Worm (Caenorhabditis elegans) whole organism, L4 larva: ENCODE data around the gene pmp-3.

Source experiments
- F10B5.3 ChIP-seq: sonication (generic microtip); optimal IDR thresholded peaks from 2 replicates; lab custom pipeline; 2016; ENCODE audit warnings: mild to moderate bottlenecking, missing genetic modification characterization, missing compliant biosample characterization
- F44E2.7 ChIP-seq: fragments of 200-800 bp; sonication (Bioruptor generic); IDR thresholded peaks from 2 replicates; pipeline ENCODE4 v2.1.2; 2022; ENCODE audit warnings: missing genetic modification characterization, missing compliant biosample characterization
- T20F7.1 ChIP-seq: fragments of 200-800 bp; sonication (Bioruptor generic); optimal IDR thresholded peaks from 2 replicates; lab custom pipeline; 2018; ENCODE audit warnings: mild to moderate bottlenecking, missing genetic modification characterization, missing compliant biosample characterization
- Y48G9A.11 ChIP-seq: fragments of 200-800 bp; sonication (Bioruptor generic); IDR thresholded peaks from 2 replicates; pipeline ENCODE4 v1.3.6; 2022; ENCODE audit warnings: missing genetic modification reagents, missing genetic modification characterization, missing compliant biosample characterization
- ZK546.5 ChIP-seq, 2 experiments: sonication (generic microtip); optimal IDR thresholded peaks; 2 replicates each; lab custom pipeline; 2017; ENCODE audit warnings: missing biosample characterization in 2 of 2, missing genetic modification characterization in 2 of 2
- aha-1 ChIP-seq: fragments of 150-350 bp; peaks from one replicate; lab custom pipeline; 2014; ENCODE audit warnings: missing biosample characterization, missing genetic modification characterization
- arid-1 ChIP-seq: fragments of 200-800 bp; sonication (Bioruptor generic); conservative IDR thresholded peaks from 2 replicates; pipeline ENCODE4 v1.3.6; 2022; ENCODE audit warnings: missing genetic modification reagents, missing genetic modification characterization, missing compliant biosample characterization
- ceh-44 ChIP-seq: fragments of 200-800 bp; sonication (Bioruptor generic); IDR thresholded peaks from 2 replicates; pipeline ENCODE4 v1.3.6; 2022; ENCODE audit warnings: missing genetic modification reagents, missing genetic modification characterization, missing compliant biosample characterization
- ceh-82 ChIP-seq: sonication (generic microtip); optimal IDR thresholded peaks from 2 replicates; lab custom pipeline; 2017; ENCODE audit warnings: missing biosample characterization, missing genetic modification characterization
- cey-2 ChIP-seq: sonication (generic microtip); optimal IDR thresholded peaks from 3 replicates; lab custom pipeline; 2017; ENCODE audit warnings: missing genetic modification characterization, mild to moderate bottlenecking, missing compliant biosample characterization, antibody characterized with exemption, borderline replicate concordance; ENCODE audit not compliant: insufficient read depth
- ctbp-1 ChIP-seq: fragments of 200-800 bp; sonication (Bioruptor generic); IDR thresholded peaks from 2 replicates; pipeline ENCODE4 v1.3.6; 2022; ENCODE audit warnings: missing genetic modification reagents, missing genetic modification characterization, missing compliant biosample characterization
- daf-12 ChIP-seq: fragments of 150-350 bp; optimal IDR thresholded peaks from 2 replicates; lab custom pipeline; 2014; ENCODE audit warnings: missing biosample characterization, missing genetic modification reagents, missing genetic modification characterization
- daf-16 ChIP-seq, 3 experiments: sonication (generic microtip); optimal IDR thresholded peaks; 2 replicates each; lab custom pipeline; 2016 to 2017; ENCODE audit warnings: missing genetic modification characterization in 3 of 3, missing genetic modification reagents in 3 of 3, mild to moderate bottlenecking in 2 of 3, missing compliant biosample characterization in 2 of 3, missing biosample characterization in 1 of 3, moderate library complexity in 1 of 3
- dmd-6 ChIP-seq: fragments of 200-800 bp; sonication (Bioruptor generic); IDR thresholded peaks from 2 replicates; pipeline ENCODE4 v1.3.6; 2022; ENCODE audit warnings: missing genetic modification reagents, missing genetic modification characterization, missing compliant biosample characterization
- dpl-1 ChIP-seq: fragments of 150-350 bp; optimal IDR thresholded peaks from 2 replicates; lab custom pipeline; 2014; ENCODE audit warnings: missing biosample characterization, missing genetic modification reagents, missing genetic modification characterization
- hlh-11 ChIP-seq: fragments of 200-800 bp; sonication (Bioruptor generic); optimal IDR thresholded peaks from 2 replicates; lab custom pipeline; 2018; ENCODE audit warnings: mild to moderate bottlenecking, missing genetic modification characterization, missing compliant biosample characterization
- hlh-30 ChIP-seq: sonication (generic microtip); optimal IDR thresholded peaks from 2 replicates; lab custom pipeline; 2017; ENCODE audit warnings: antibody characterized with exemption, mild to moderate bottlenecking, missing genetic modification characterization, missing compliant biosample characterization; ENCODE audit not compliant: insufficient read depth
- hmg-1.1 ChIP-seq: fragments of 200-800 bp; sonication (Bioruptor generic); IDR thresholded peaks from 2 replicates; pipeline ENCODE4 v1.3.6; 2022; ENCODE audit warnings: missing genetic modification reagents, missing genetic modification characterization, missing compliant biosample characterization
- lin-29 ChIP-seq: fragments of 200-800 bp; sonication (Bioruptor generic); IDR thresholded peaks from 2 replicates; pipeline ENCODE4 v1.3.6; 2022; ENCODE audit warnings: missing genetic modification reagents, missing genetic modification characterization, missing compliant biosample characterization
- lin-38 ChIP-seq: fragments of 200-800 bp; sonication (Bioruptor generic); IDR thresholded peaks from 2 replicates; pipeline ENCODE4 v1.3.6; 2022; ENCODE audit warnings: missing genetic modification reagents, missing genetic modification characterization, missing compliant biosample characterization
- mdl-1 ChIP-seq, 2 experiments: fragments of 150-350 bp in 1 of 2; sonication (generic microtip) in 1 of 2; optimal IDR thresholded peaks; 2 replicates each; lab custom pipeline; 2014 to 2017; ENCODE audit warnings: missing biosample characterization in 2 of 2, missing genetic modification characterization in 2 of 2
- mxl-3 ChIP-seq: fragments of 200-800 bp; sonication (Bioruptor generic); optimal IDR thresholded peaks from 2 replicates; lab custom pipeline; 2018; ENCODE audit warnings: mild to moderate bottlenecking, missing genetic modification characterization, missing compliant biosample characterization
- nhr-25 ChIP-seq: sonication (generic microtip); optimal IDR thresholded peaks from 2 replicates; lab custom pipeline; 2017; ENCODE audit warnings: missing genetic modification characterization, mild to moderate bottlenecking, missing compliant biosample characterization, antibody characterized with exemption, moderate library complexity, borderline replicate concordance; ENCODE audit not compliant: insufficient read depth
- nhr-48 ChIP-seq: sonication (generic microtip); optimal IDR thresholded peaks from 2 replicates; lab custom pipeline; 2016; ENCODE audit warnings: mild to moderate bottlenecking, missing genetic modification characterization, missing compliant biosample characterization
- nhr-6 ChIP-seq: fragments of 150-350 bp; optimal IDR thresholded peaks from 2 replicates; lab custom pipeline; 2014; ENCODE audit warnings: missing biosample characterization, missing genetic modification characterization
- php-3 ChIP-seq: fragments of 200-800 bp; sonication (Bioruptor generic); IDR thresholded peaks from 2 replicates; pipeline ENCODE4 v1.3.6; 2022; ENCODE audit warnings: missing genetic modification reagents, missing genetic modification characterization, missing compliant biosample characterization
- rbr-2 ChIP-seq: sonication (generic microtip); optimal IDR thresholded peaks from 2 replicates; lab custom pipeline; 2016; ENCODE audit warnings: missing genotype, missing genetic modification characterization, missing compliant biosample characterization
- tra-1 ChIP-seq: fragments of 200-800 bp; sonication (Bioruptor generic); IDR thresholded peaks from 2 replicates; pipeline ENCODE4 v1.3.6; 2022; ENCODE audit warnings: missing genetic modification reagents, missing genetic modification characterization, missing compliant biosample characterization
- zag-1 ChIP-seq: fragments of 150-350 bp; optimal IDR thresholded peaks from 2 replicates; lab custom pipeline; 2014; ENCODE audit warnings: missing biosample characterization, missing genetic modification characterization
- zip-11 ChIP-seq: fragments of 200-800 bp; sonication (Bioruptor generic); IDR thresholded peaks from 2 replicates; pipeline ENCODE4 v1.3.6; 2022; ENCODE audit warnings: missing genetic modification characterization, missing compliant biosample characterization

Gene pmp-3

ce11 chrV:14696604-14697307 lies 50.2 kb downstream of the pmp-3 start, which contains the start of gene unc-112 (continued):
- TF ChIP-seq daf-16 (GFP tag; optimal IDR thresholded peaks at IDR 0.05; lab: Kevin White, UChicago): peak in 1 of 2 experiments; percentile 71
- TF ChIP-seq daf-16 (tag; optimal IDR thresholded peaks at IDR 0.05; lab: Kevin White, UChicago): no peak
- TF ChIP-seq rbr-2: peak; percentile 69
- TF ChIP-seq mxl-3 (GFP tag; lab: Kevin White, UChicago): peak; percentile 85
- TF ChIP-seq arid-1 (GFP tag; lab: Robert Waterston, UW): 0 out of 2 replicates have a peak, but pooled peaks have one; percentile 19
- TF ChIP-seq hlh-11 (tag; lab: Kevin White, UChicago): peak; percentile 94
- TF ChIP-seq dpl-1 (GFP tag; lab: Kevin White, UChicago): peak; percentile 51
- TF ChIP-seq ctbp-1 (GFP tag; lab: Robert Waterston, UW): peak; percentile 60
- peak; percentile 50 for TF ChIP-seq F10B5.3
- TF ChIP-seq nhr-6 (tag; lab: Kevin White, UChicago): peak; percentile 98
- no peak for TF ChIP-seq nhr-25
- no peak for TF ChIP-seq ZK546.5 (tag; optimal IDR thresholded peaks at IDR 0.05; lab: Kevin White, UChicago)
- peak; percentile 25 for TF ChIP-seq nhr-48 (tag; lab: Kevin White, UChicago)
- peak; percentile 83 for TF ChIP-seq hmg-1.1 (GFP tag; lab: Robert Waterston, UW)
- peak in 1 of 2 experiments; percentile 77 for TF ChIP-seq mdl-1 (tag; optimal IDR thresholded peaks at IDR 0.05; lab: Kevin White, UChicago)
- TF ChIP-seq cey-2 (tag; lab: Kevin White, UChicago): peak; percentile 24
- TF ChIP-seq zag-1: no peak

- no peak for TF ChIP-seq lin-38 (GFP tag; lab: Robert Waterston, UW)
- no peak for TF ChIP-seq daf-12 (tag; lab: Kevin White, UChicago)
- TF ChIP-seq T20F7.1 (GFP tag; lab: Kevin White, UChicago): no peak
- TF ChIP-seq php-3 (GFP tag; lab: Robert Waterston, UW): no peak
- no peak for TF ChIP-seq hlh-11 (tag; lab: Kevin White, UChicago)
- TF ChIP-seq ceh-44 (GFP tag; lab: Robert Waterston, UW): no peak
- no peak for TF ChIP-seq dmd-6 (GFP tag; lab: Robert Waterston, UW)
- TF ChIP-seq zip-11 (GFP tag; lab: Robert Waterston, UW): no peak
- TF ChIP-seq F44E2.7: no peak
- no peak for TF ChIP-seq Y48G9A.11 (GFP tag; lab: Robert Waterston, UW)
- no peak for TF ChIP-seq lin-29
- TF ChIP-seq hlh-30 (tag; lab: Kevin White, UChicago): no peak
- no peak for TF ChIP-seq ceh-82 (tag; lab: Kevin White, UChicago)
- no peak for TF ChIP-seq tra-1 (GFP tag; lab: Robert Waterston, UW)
Measured at ce11 chrV:14698005-14698404, 51.5 kb downstream of the pmp-3 start.

ce11 chrV:14698666-14699065 lies 52.1 kb downstream of the pmp-3 start, which contains the start of gene set-5:
TSS of gene set-5 (plus strand) at chrV:14698966.
- no peak for TF ChIP-seq nhr-48 (tag; lab: Kevin White, UChicago)
- peak; percentile 26 for TF ChIP-seq aha-1 (tag; lab: Kevin White, UChicago)
- no peak for TF ChIP-seq zag-1
